Worm (Caenorhabditis elegans) whole organism, young adult: ENCODE results near the gene gem-1.

Experiments
- C17E4.6 ChIP-seq: fragments of 200-800 bp; sonication (Bioruptor generic); IDR thresholded peaks from 2 replicates; pipeline ENCODE4 v1.3.6; 2022; ENCODE audit warnings: missing genetic modification reagents, missing genetic modification characterization, missing compliant biosample characterization
- F49E8.2 ChIP-seq: sonication (generic microtip); optimal IDR thresholded peaks from 3 replicates; lab custom pipeline; 2017; ENCODE audit warnings: missing genetic modification characterization, mild to moderate bottlenecking, missing compliant biosample characterization, antibody characterized with exemption, moderate library complexity; ENCODE audit not compliant: insufficient read depth
- Y53G8AR.9 ChIP-seq: fragments of 200-800 bp; sonication (Bioruptor generic); conservative IDR thresholded peaks from 2 replicates; pipeline ENCODE4 v1.3.6; 2022; ENCODE audit warnings: missing genetic modification reagents, missing genetic modification characterization, missing compliant biosample characterization
- ekl-4 ChIP-seq: fragments of 200-800 bp; sonication (Bioruptor generic); IDR thresholded peaks from 2 replicates; pipeline ENCODE4 v1.3.6; 2022; ENCODE audit warnings: missing genetic modification reagents, missing genetic modification characterization, missing compliant biosample characterization
- hlh-26 ChIP-seq: fragments of 200-800 bp; sonication (Bioruptor generic); conservative IDR thresholded peaks from 2 replicates; pipeline ENCODE4 v1.3.6; 2022; ENCODE audit warnings: missing genetic modification reagents, missing genetic modification characterization, missing compliant biosample characterization
- nhr-120 ChIP-seq: fragments of 200-800 bp; sonication (Bioruptor generic); IDR thresholded peaks from 2 replicates; pipeline ENCODE4 v1.3.6; 2022; ENCODE audit warnings: missing genetic modification characterization, missing compliant biosample characterization
- pha-4 ChIP-seq: fragments of 150-350 bp; sonication (generic microtip); optimal IDR thresholded peaks from 2 replicates; lab custom pipeline; 2014; ENCODE audit warnings: missing biosample characterization, missing genetic modification reagents, missing genetic modification characterization

- TF ChIP-seq C17E4.6 (GFP tag; lab: Robert Waterston, UW) (no peak), nhr-120 (GFP tag; lab: Robert Waterston, UW) (no peak), F49E8.2 (tag; lab: Kevin White, UChicago) (no peak), hlh-26 (GFP tag; lab: Robert Waterston, UW) (no peak), pha-4 (no peak), Y53G8AR.9 (GFP tag; lab: Robert Waterston, UW) (no peak), ekl-4 (GFP tag; lab: Robert Waterston, UW) (no peak)
These were observed 22.4 kb upstream of the gem-1 start, which contains the start of gene F02C12.2 for ce11 chrX:13399221-13399620.
